Fruit fly (Drosophila melanogaster): ENCODE data around the gene LSm-4.

Gene LSm-4

DNA sequence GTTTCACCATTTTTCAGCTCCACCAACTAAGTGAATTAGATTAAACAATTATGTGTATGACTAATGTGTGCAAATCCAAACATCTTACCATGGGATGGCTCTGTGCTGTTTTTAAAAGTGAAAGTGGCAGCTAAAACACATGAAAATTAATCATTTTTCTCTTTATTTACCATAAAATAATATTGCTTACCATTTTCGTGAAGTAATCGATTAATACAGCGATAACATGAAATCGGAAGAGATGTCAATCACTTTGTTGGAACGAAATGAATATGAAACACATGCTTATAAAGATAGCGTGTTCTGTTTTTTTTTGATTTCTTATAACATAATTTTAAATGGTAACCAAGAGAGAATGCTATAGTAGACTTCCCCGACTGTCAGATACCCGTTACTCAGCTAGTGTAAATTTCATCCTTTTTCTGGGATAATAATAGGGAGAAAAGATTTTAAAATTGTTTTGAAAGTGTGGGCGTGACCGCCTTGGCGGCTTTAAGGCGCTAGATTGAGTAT is 1.1 kb downstream of the LSm-4 start:
- peak; percentile 3 for TF ChIP-seq Sox100B (GFP tag; optimal IDR thresholded peaks at IDR 0.05)
- TF ChIP-seq CG6791 (GFP tag; IDR thresholded peaks at IDR 0.05; ENCODE audit: partially characterized antibody), result peak; percentile 32; the same call in 1 of the 3 replicates
- no peak for TF ChIP-seq CG3407 (GFP tag; optimal IDR thresholded peaks at IDR 0.05)
- peak; percentile 21; the same call in 1 of the 2 replicates for TF ChIP-seq amos (GFP tag; IDR thresholded peaks at IDR 0.05; ENCODE audit: partially characterized antibody)
- TF ChIP-seq aop (GFP tag; IDR thresholded peaks at IDR 0.05), result no peak
- TF ChIP-seq CG10321 (GFP tag; IDR thresholded peaks at IDR 0.05), result no peak
- TF ChIP-seq vnd (GFP tag; IDR thresholded peaks at IDR 0.05; ENCODE audit: partially characterized antibody), result 0 out of 3 replicates have a peak, but pooled peaks have one; percentile 38
- no peak for TF ChIP-seq zf30C (GFP tag; optimal IDR thresholded peaks at IDR 0.05)
- TF ChIP-seq fru (optimal IDR thresholded peaks at IDR 0.05), result no peak
- no peak for TF ChIP-seq schlank (tag; optimal IDR thresholded peaks at IDR 0.05)
- TF ChIP-seq stc (GFP tag; IDR thresholded peaks at IDR 0.05), result no peak
- no peak for TF ChIP-seq CG9932 (GFP tag; IDR thresholded peaks at IDR 0.05)
- no peak for TF ChIP-seq prd (optimal IDR thresholded peaks at IDR 0.05)
- no peak for TF ChIP-seq prd (GFP tag; IDR thresholded peaks at IDR 0.05)
- peak; percentile 58; the same call in 1 of the 2 replicates for TF ChIP-seq sna (GFP tag; IDR thresholded peaks at IDR 0.05; ENCODE audit: partially characterized antibody)
- no peak for TF ChIP-seq CG2875 (GFP tag; optimal IDR thresholded peaks at IDR 0.05)
- peak; percentile 60 for TF ChIP-seq CG3995 (GFP tag; optimal IDR thresholded peaks at IDR 0.05)
- TF ChIP-seq CG15479 (GFP tag; optimal IDR thresholded peaks at IDR 0.05), result no peak
- TF ChIP-seq Doc3 (GFP tag; IDR thresholded peaks at IDR 0.05; ENCODE audit: partially characterized antibody), result 0 out of 3 replicates have a peak, but pooled peaks have one; percentile 38
- TF ChIP-seq MBD-R2 (GFP tag; IDR thresholded peaks at IDR 0.05), result peak; percentile 52
- peak; percentile 25 for TF ChIP-seq mam (GFP tag; optimal IDR thresholded peaks at IDR 0.05)
- TF ChIP-seq Sry-β (GFP tag; optimal IDR thresholded peaks at IDR 0.05), result peak; percentile 54
- TF ChIP-seq CG6654 (GFP tag; optimal IDR thresholded peaks at IDR 0.05), result no peak
- peak; percentile 27 for TF ChIP-seq Ets97D (GFP tag; optimal IDR thresholded peaks at IDR 0.05)
- no peak for TF ChIP-seq CG7839 (tag; optimal IDR thresholded peaks at IDR 0.05)
- TF ChIP-seq dimm (GFP tag; IDR thresholded peaks at IDR 0.05), result no peak
- no peak for TF ChIP-seq nerfin-2 (GFP tag; IDR thresholded peaks at IDR 0.05; ENCODE audit: partially characterized antibody)
- TF ChIP-seq trem (tag; optimal IDR thresholded peaks at IDR 0.05), result peak; percentile 18
- peak; percentile 54 for TF ChIP-seq MESR4 (GFP tag; optimal IDR thresholded peaks at IDR 0.05)
- TF ChIP-seq YL-1 (GFP tag; optimal IDR thresholded peaks at IDR 0.05), result peak; percentile 45
- TF ChIP-seq dpn (GFP tag; optimal IDR thresholded peaks at IDR 0.05), result no peak
- peak; percentile 60 for TF ChIP-seq row (GFP tag; IDR thresholded peaks at IDR 0.05)
- TF ChIP-seq Med (GFP tag), result peak; percentile 59
- TF ChIP-seq HLH4C (GFP tag; IDR thresholded peaks at IDR 0.05; ENCODE audit: partially characterized antibody), result peak; percentile 67
- TF ChIP-seq CG30020 (tag; optimal IDR thresholded peaks at IDR 0.05), result peak; percentile 95
- TF ChIP-seq z (GFP tag; IDR thresholded peaks at IDR 0.05), result no peak
- TF ChIP-seq BEAF-32 (GFP tag; optimal IDR thresholded peaks at IDR 0.05), result peak; percentile 57
- TF ChIP-seq CG3065 (GFP tag; optimal IDR thresholded peaks at IDR 0.05), result peak; percentile 95
- TF ChIP-seq Dll (GFP tag; IDR thresholded peaks at IDR 0.05; ENCODE audit: partially characterized antibody), result peak; percentile 63
- TF ChIP-seq CG4617 (GFP tag; optimal IDR thresholded peaks at IDR 0.05; ENCODE audit: borderline replicate concordance), result peak; percentile 57
- peak; percentile 52 for TF ChIP-seq Sry-δ (GFP tag; optimal IDR thresholded peaks at IDR 0.05)
- TF ChIP-seq CG2712 (tag; optimal IDR thresholded peaks at IDR 0.05), result peak; percentile 16
- TF ChIP-seq Gsc (GFP tag; IDR thresholded peaks at IDR 0.05), result no peak
- TF ChIP-seq phol (tag; optimal IDR thresholded peaks at IDR 0.05), result peak; percentile 13
- TF ChIP-seq fd102C (GFP tag; optimal IDR thresholded peaks at IDR 0.05), result no peak
- no peak for TF ChIP-seq CG31224 (GFP tag; IDR thresholded peaks at IDR 0.05)
- no peak for TF ChIP-seq CG7786 (GFP tag; optimal IDR thresholded peaks at IDR 0.05)
- TF ChIP-seq stwl (tag; optimal IDR thresholded peaks at IDR 0.05), result peak; percentile 10
- TF ChIP-seq Scr (GFP tag; IDR thresholded peaks at IDR 0.05; ENCODE audit: partially characterized antibody), result peak; percentile 63

Data from whole organism, embryonic.